Worm (Caenorhabditis elegans) whole organism, early embryonic: ENCODE measurements around the gene pfk-1.2.

ENCODE experiments used
- B0310.2 ChIP-seq: sonication (generic microtip); optimal IDR thresholded peaks from 2 replicates; lab custom pipeline; 2016; ENCODE audit warnings: mild to moderate bottlenecking, missing genetic modification characterization, missing compliant biosample characterization
- F13C5.2 ChIP-seq: sonication (generic microtip); optimal IDR thresholded peaks from 2 replicates; lab custom pipeline; 2017; ENCODE audit warnings: mild to moderate bottlenecking, missing genetic modification characterization, inconsistent platforms, missing compliant biosample characterization
- aly-1 ChIP-seq: sonication (generic microtip); optimal IDR thresholded peaks from 2 replicates; lab custom pipeline; 2016; ENCODE audit warnings: missing genetic modification characterization, missing compliant biosample characterization
- ama-1 ChIP-seq: fragments of 150-350 bp; optimal IDR thresholded peaks from 2 replicates; lab custom pipeline; 2014
- ceh-13 ChIP-seq: fragments of 200-800 bp; sonication (Bioruptor generic); optimal IDR thresholded peaks from 2 replicates; lab custom pipeline; 2018; ENCODE audit warnings: mild to moderate bottlenecking, missing genetic modification characterization, missing compliant biosample characterization
- ceh-36 ChIP-seq: sonication (generic microtip); optimal IDR thresholded peaks from 2 replicates; lab custom pipeline; 2016; ENCODE audit warnings: missing genetic modification characterization, inconsistent platforms, missing compliant biosample characterization
- ets-7 ChIP-seq: sonication (generic microtip); optimal IDR thresholded peaks from 2 replicates; lab custom pipeline; 2016; ENCODE audit warnings: missing genotype, missing genetic modification characterization, missing compliant biosample characterization
- flt-1 ChIP-seq: fragments of 200-800 bp; sonication (Bioruptor generic); IDR thresholded peaks from 2 replicates; pipeline ENCODE4 v1.3.6; 2022; ENCODE audit warnings: missing genetic modification characterization, missing compliant biosample characterization
- hmbx-1 ChIP-seq: sonication (generic microtip); optimal IDR thresholded peaks from 2 replicates; lab custom pipeline; 2016; ENCODE audit warnings: mild to moderate bottlenecking, missing genetic modification characterization, missing compliant biosample characterization
- hmg-4 ChIP-seq: fragments of 200-800 bp; sonication (Bioruptor generic); optimal IDR thresholded peaks from 2 replicates; lab custom pipeline; 2018; ENCODE audit warnings: mild to moderate bottlenecking, missing genetic modification characterization, missing compliant biosample characterization
- hnd-1 ChIP-seq: sonication (generic microtip); optimal IDR thresholded peaks from 2 replicates; lab custom pipeline; 2016; ENCODE audit warnings: missing genetic modification characterization, missing compliant biosample characterization
- pes-1 ChIP-seq: fragments of 200-800 bp; sonication (Bioruptor generic); IDR thresholded peaks from 2 replicates; pipeline ENCODE4 v1.3.6; 2022; ENCODE audit warnings: missing genetic modification reagents, missing genetic modification characterization, missing compliant biosample characterization
- scrt-1 ChIP-seq: fragments of 200-800 bp; sonication (Bioruptor generic); IDR thresholded peaks from 2 replicates; pipeline ENCODE4 v1.3.6; 2022; ENCODE audit warnings: missing genetic modification characterization, missing compliant biosample characterization
- sea-1 ChIP-seq: fragments of 200-800 bp; sonication (Bioruptor generic); conservative IDR thresholded peaks from 2 replicates; pipeline ENCODE4 v1.3.6; 2022; ENCODE audit warnings: missing genetic modification characterization, missing compliant biosample characterization
- tbx-11 ChIP-seq: fragments of 200-800 bp; sonication (Bioruptor generic); IDR thresholded peaks from 2 replicates; pipeline ENCODE4 v1.3.6; 2022; ENCODE audit warnings: missing genetic modification characterization, missing compliant biosample characterization
- tbx-37 ChIP-seq: fragments of 200-800 bp; sonication (Bioruptor generic); conservative IDR thresholded peaks from 2 replicates; pipeline ENCODE4 v1.3.6; 2022; ENCODE audit warnings: missing genetic modification reagents, missing genetic modification characterization, missing compliant biosample characterization
- tra-4 ChIP-seq: sonication (generic microtip); optimal IDR thresholded peaks from 2 replicates; lab custom pipeline; 2017; ENCODE audit warnings: missing genetic modification characterization, missing compliant biosample characterization

pfk-1.2 gene

DNA sequence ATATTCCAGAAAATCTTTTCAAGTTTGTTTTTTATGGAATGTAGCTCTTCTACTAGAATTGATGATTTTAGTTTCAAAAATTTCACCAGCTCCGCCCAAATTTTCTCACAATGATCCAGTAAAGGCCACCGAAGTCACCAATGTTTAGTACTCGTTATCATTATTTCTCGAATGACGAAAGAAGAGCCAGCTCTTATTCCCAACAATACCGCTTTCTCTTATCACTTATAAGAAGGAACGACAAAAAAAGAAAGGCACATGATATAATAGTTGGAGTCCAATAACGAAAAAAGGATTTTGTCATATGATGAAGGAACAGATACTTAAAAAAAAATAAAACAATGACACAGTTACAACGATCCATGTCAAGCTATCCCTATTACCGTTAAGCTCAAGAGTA is 39.5 kb downstream of the pfk-1.2 start:
- TF ChIP-seq tbx-37 (GFP tag; lab: Robert Waterston, UW) = no peak
- TF ChIP-seq ets-7 = no peak
- TF ChIP-seq ceh-13 (GFP tag; lab: Kevin White, UChicago) = no peak
- TF ChIP-seq B0310.2 (tag; lab: Kevin White, UChicago) = no peak
- no peak for TF ChIP-seq sea-1 (GFP tag; lab: Robert Waterston, UW)
- TF ChIP-seq tbx-11 (GFP tag; lab: Robert Waterston, UW) = no peak
- no peak for TF ChIP-seq hnd-1 (tag; lab: Kevin White, UChicago)
- TF ChIP-seq hmbx-1 (tag; lab: Kevin White, UChicago) = no peak
- TF ChIP-seq F13C5.2 (tag; lab: Kevin White, UChicago) = no peak
- no peak for TF ChIP-seq flt-1 (GFP tag; lab: Robert Waterston, UW)
- no peak for TF ChIP-seq pes-1 (GFP tag; lab: Robert Waterston, UW)
- TF ChIP-seq scrt-1 (GFP tag; lab: Robert Waterston, UW) = no peak
- no peak for TF ChIP-seq tra-4 (tag; lab: Kevin White, UChicago)

DNA sequence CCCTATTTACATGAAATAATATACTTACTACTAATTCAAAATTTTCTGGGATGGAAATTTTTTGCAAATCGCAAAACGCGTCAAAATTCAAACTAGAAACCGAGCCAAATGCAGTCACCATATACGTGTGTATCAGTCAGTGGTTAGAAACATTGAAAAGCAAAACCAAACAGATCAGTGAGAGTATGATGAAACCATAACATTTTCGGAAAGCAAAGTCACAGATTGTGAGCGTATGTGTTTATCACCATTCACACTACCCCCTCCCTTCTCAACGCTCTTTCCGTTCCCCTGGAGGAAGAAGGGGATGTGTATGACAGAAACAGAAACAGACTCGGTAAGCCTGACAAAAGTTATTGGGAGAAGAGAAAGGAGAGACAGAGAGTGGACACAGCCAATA is 40.1 kb downstream of the pfk-1.2 start:
- TF ChIP-seq scrt-1 (GFP tag; lab: Robert Waterston, UW) = no peak
- no peak for TF ChIP-seq tbx-37 (GFP tag; lab: Robert Waterston, UW)
- no peak for TF ChIP-seq sea-1 (GFP tag; lab: Robert Waterston, UW)
- TF ChIP-seq B0310.2 (tag; lab: Kevin White, UChicago) = no peak

DNA sequence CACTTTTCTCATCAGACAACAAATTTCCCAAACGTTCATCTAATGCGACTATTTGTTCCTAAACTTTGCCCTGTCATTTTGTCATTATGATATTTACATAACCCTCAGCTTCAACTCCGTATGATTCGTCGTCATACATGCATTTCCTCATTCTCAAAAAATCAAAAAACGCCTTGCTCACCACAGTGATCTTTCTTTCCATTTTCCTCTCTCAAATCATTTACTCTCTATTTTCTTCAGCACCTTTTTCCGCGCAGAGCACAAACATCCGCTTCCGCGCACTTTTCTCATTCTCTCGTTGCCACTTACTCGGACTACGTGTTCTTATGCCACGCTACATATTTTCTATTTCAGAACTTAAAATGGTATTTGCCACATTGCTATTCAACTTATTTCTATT is 45.4 kb downstream of the pfk-1.2 start, which contains the start of gene F25B3.2:
F25B3.2 (plus strand) TSS at position 301 of the 400 bp plus-strand sequence.
- no peak for TF ChIP-seq hmbx-1 (tag; lab: Kevin White, UChicago)
- TF ChIP-seq tra-4 (tag; lab: Kevin White, UChicago) = no peak
- no peak for TF ChIP-seq F13C5.2 (tag; lab: Kevin White, UChicago)
- TF ChIP-seq aly-1 (tag; lab: Kevin White, UChicago) = no peak
- TF ChIP-seq hnd-1 (tag; lab: Kevin White, UChicago) = no peak
- TF ChIP-seq tbx-11 (GFP tag; lab: Robert Waterston, UW) = no peak
- TF ChIP-seq hmg-4 (GFP tag; lab: Kevin White, UChicago) = no peak
- TF ChIP-seq ets-7 = no peak
- TF ChIP-seq scrt-1 (GFP tag; lab: Robert Waterston, UW) = no peak
- TF ChIP-seq B0310.2 (tag; lab: Kevin White, UChicago) = no peak
- TF ChIP-seq tbx-37 (GFP tag; lab: Robert Waterston, UW) = no peak
- no peak for TF ChIP-seq pes-1 (GFP tag; lab: Robert Waterston, UW)
- no peak for TF ChIP-seq ama-1 (lab: Kevin White, UChicago)
- no peak for TF ChIP-seq ceh-13 (GFP tag; lab: Kevin White, UChicago)
- no peak for TF ChIP-seq ceh-36 (tag; lab: Kevin White, UChicago)
- TF ChIP-seq sea-1 (GFP tag; lab: Robert Waterston, UW) = no peak

DNA sequence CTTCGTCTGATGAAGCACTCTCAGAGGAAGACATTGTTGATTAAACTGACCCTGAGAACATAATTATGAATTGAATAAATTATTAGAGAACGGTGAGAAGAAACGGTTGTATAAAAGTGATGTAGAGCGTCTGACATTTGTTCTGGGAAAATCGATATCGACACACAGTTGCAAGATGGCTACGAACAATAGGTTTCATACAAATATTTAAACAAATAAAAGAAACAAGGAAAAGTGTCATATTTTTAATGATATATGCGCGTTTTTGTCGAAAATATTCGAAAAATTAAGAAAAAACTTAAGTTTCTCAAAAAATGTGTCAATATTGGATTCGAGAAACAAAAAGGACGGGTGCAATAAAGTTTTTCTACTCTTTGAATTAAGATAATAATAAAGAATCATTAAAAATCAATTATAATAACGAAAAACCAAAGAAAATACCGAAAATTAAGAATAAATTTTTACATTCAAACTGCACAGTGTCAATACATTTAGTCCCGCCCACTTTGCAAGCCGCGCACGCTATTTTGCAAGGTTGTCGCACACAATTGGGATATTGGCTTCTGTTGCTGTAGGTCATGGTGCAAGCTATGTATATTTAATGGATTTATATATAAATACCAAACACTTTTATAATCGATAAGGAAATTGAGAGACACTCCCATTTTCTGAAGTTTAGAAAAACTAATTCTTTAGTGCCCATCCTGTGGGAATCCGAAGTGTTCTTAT is 51.2 kb downstream of the pfk-1.2 start, which contains the start of gene rtfo-1:
rtfo-1 (minus strand) TSS at position 51 of the 729 bp plus-strand sequence.
- TF ChIP-seq hmbx-1 (tag; lab: Kevin White, UChicago) = no peak
- peak; percentile 62 for TF ChIP-seq tbx-37 (GFP tag; lab: Robert Waterston, UW)
- TF ChIP-seq ama-1 (lab: Kevin White, UChicago) = no peak
- TF ChIP-seq aly-1 (tag; lab: Kevin White, UChicago) = no peak
- peak; percentile 39 for TF ChIP-seq ceh-36 (tag; lab: Kevin White, UChicago)
- no peak for TF ChIP-seq tra-4 (tag; lab: Kevin White, UChicago)
- TF ChIP-seq ets-7 = no peak
- TF ChIP-seq sea-1 (GFP tag; lab: Robert Waterston, UW) = no peak
- peak; percentile 41; the same call in 1 of the 2 replicates for TF ChIP-seq scrt-1 (GFP tag; lab: Robert Waterston, UW)
- TF ChIP-seq flt-1 (GFP tag; lab: Robert Waterston, UW) = peak; percentile 50; the same call in 1 of the 2 replicates
- no peak; the same call in 1 of the 2 replicates for TF ChIP-seq pes-1 (GFP tag; lab: Robert Waterston, UW)
- peak; percentile 6 for TF ChIP-seq hnd-1 (tag; lab: Kevin White, UChicago)
- peak; percentile 14; the same call in 1 of the 2 replicates for TF ChIP-seq tbx-11 (GFP tag; lab: Robert Waterston, UW)
- TF ChIP-seq hmg-4 (GFP tag; lab: Kevin White, UChicago) = no peak
- peak; percentile 79 for TF ChIP-seq F13C5.2 (tag; lab: Kevin White, UChicago)
- no peak for TF ChIP-seq B0310.2 (tag; lab: Kevin White, UChicago)
- TF ChIP-seq ceh-13 (GFP tag; lab: Kevin White, UChicago) = peak; percentile 42

DNA sequence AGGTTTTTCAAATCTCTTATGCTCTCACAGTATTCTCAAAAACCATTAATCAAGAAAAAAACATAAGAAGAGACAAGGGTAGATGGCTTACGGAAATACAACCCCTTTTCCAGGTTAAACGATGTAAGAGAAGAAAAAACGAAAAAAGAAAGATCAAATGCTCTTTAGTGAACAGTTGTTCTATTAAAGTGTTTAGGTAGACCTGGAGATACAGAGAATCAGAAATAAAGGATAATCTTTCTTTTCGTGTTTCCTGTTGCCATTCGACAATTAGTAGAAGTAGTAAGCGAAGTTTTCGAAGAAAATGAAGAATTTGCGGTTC is 51.7 kb downstream of the pfk-1.2 start, which contains the start of gene K09G1.1:
K09G1.1 (plus strand) TSS at position 223 of the 322 bp plus-strand sequence.
- TF ChIP-seq tra-4 (tag; lab: Kevin White, UChicago) (no peak), sea-1 (GFP tag; lab: Robert Waterston, UW) (no peak), ets-7 (no peak), ama-1 (lab: Kevin White, UChicago) (no peak), tbx-37 (GFP tag; lab: Robert Waterston, UW) (no peak), ceh-36 (tag; lab: Kevin White, UChicago) (no peak), ceh-13 (GFP tag; lab: Kevin White, UChicago) (no peak), hmg-4 (GFP tag; lab: Kevin White, UChicago) (no peak), pes-1 (GFP tag; lab: Robert Waterston, UW) (no peak), aly-1 (tag; lab: Kevin White, UChicago) (no peak), flt-1 (GFP tag; lab: Robert Waterston, UW) (no peak), scrt-1 (GFP tag; lab: Robert Waterston, UW) (no peak), tbx-11 (GFP tag; lab: Robert Waterston, UW) (no peak), F13C5.2 (tag; lab: Kevin White, UChicago) (no peak), hnd-1 (tag; lab: Kevin White, UChicago) (no peak), B0310.2 (tag; lab: Kevin White, UChicago) (no peak), hmbx-1 (tag; lab: Kevin White, UChicago) (no peak)
